Fruit fly (Drosophila melanogaster): ENCODE data around the gene Sas10.

The Sas10 gene

dm6 chrX:5349899-5350575, 32.8 kb downstream of the Sas10 start:
- TF ChIP-seq grn (GFP tag; optimal IDR thresholded peaks at IDR 0.05) (no peak), Max (GFP tag; optimal IDR thresholded peaks at IDR 0.05) (no peak), CG10565 (GFP tag; optimal IDR thresholded peaks at IDR 0.05) (no peak), CG10321 (GFP tag; IDR thresholded peaks at IDR 0.05) (no peak), p53 (GFP tag; optimal IDR thresholded peaks at IDR 0.05) (no peak), Dip3 (GFP tag; optimal IDR thresholded peaks at IDR 0.05) (no peak), Fer2 (tag; optimal IDR thresholded peaks at IDR 0.05) (no peak), HLH3B (GFP tag; IDR thresholded peaks at IDR 0.05) (peak; percentile 48; the same call in 1 of the 2 replicates), Oli (tag; optimal IDR thresholded peaks at IDR 0.05) (peak; percentile 21), Gug (GFP tag; IDR thresholded peaks at IDR 0.05) (peak; percentile 41; the same call in 1 of the 4 replicates), CG1603 (tag; optimal IDR thresholded peaks at IDR 0.05) (peak; percentile 53), sna (GFP tag; IDR thresholded peaks at IDR 0.05; ENCODE audit: partially characterized antibody) (no peak), row (GFP tag; IDR thresholded peaks at IDR 0.05) (peak; percentile 40), Camta (GFP tag; optimal IDR thresholded peaks at IDR 0.05) (no peak), tll (GFP tag; optimal IDR thresholded peaks at IDR 0.05) (no peak), CG31388 (GFP tag; optimal IDR thresholded peaks at IDR 0.05) (no peak), shn (GFP tag; optimal IDR thresholded peaks at IDR 0.05) (no peak), twi (tag; optimal IDR thresholded peaks at IDR 0.05) (no peak), CG17912 (GFP tag; optimal IDR thresholded peaks at IDR 0.05) (no peak), z (GFP tag; IDR thresholded peaks at IDR 0.05) (no peak), CG2129 (GFP tag; IDR thresholded peaks at IDR 0.05; ENCODE audit: partially characterized antibody) (no peak), CG34376 (GFP tag; optimal IDR thresholded peaks at IDR 0.05) (no peak), CG7271 (tag; optimal IDR thresholded peaks at IDR 0.05) (no peak), bcd (GFP tag; optimal IDR thresholded peaks at IDR 0.05) (no peak), so (GFP tag; IDR thresholded peaks at IDR 0.05) (no peak; the same call in 2 of the 3 replicates), chif (GFP tag; optimal IDR thresholded peaks at IDR 0.05) (no peak), Poxn (GFP tag; IDR thresholded peaks at IDR 0.05) (no peak), E2f2 (GFP tag; IDR thresholded peaks at IDR 0.05) (no peak), seq (GFP tag; IDR thresholded peaks at IDR 0.05) (no peak), Ravus (GFP tag; IDR thresholded peaks at IDR 0.05) (no peak), phol (tag; optimal IDR thresholded peaks at IDR 0.05) (peak; percentile 39), CG7556 (GFP tag; optimal IDR thresholded peaks at IDR 0.05) (no peak), vfl (GFP tag; optimal IDR thresholded peaks at IDR 0.05) (no peak), C15 (GFP tag; IDR thresholded peaks at IDR 0.05) (no peak), ap (GFP tag; IDR thresholded peaks at IDR 0.05) (no peak), mam (GFP tag; optimal IDR thresholded peaks at IDR 0.05) (no peak), ATbp (GFP tag; optimal IDR thresholded peaks at IDR 0.05) (peak; percentile 27), NFAT (GFP tag; IDR thresholded peaks at IDR 0.05) (no peak), Doc2 (GFP tag; IDR thresholded peaks at IDR 0.05) (no peak), CG12942 (GFP tag; optimal IDR thresholded peaks at IDR 0.05) (no peak), nom (GFP tag; optimal IDR thresholded peaks at IDR 0.05) (no peak), trem (tag; optimal IDR thresholded peaks at IDR 0.05) (no peak), CG12659 (GFP tag; optimal IDR thresholded peaks at IDR 0.05) (no peak), Trl (optimal IDR thresholded peaks at IDR 0.05) (no peak), Trl (GFP tag; optimal IDR thresholded peaks at IDR 0.05) (no peak), ab (GFP tag; optimal IDR thresholded peaks at IDR 0.05) (no peak), GATAe (GFP tag; conservative IDR thresholded peaks at IDR 0.05) (no peak), CG11247 (GFP tag; IDR thresholded peaks at IDR 0.05) (no peak), lilli (GFP tag; optimal IDR thresholded peaks at IDR 0.05) (no peak), crol (GFP tag; IDR thresholded peaks at IDR 0.05) (peak; percentile 50; the same call in 1 of the 2 replicates), CG8765 (GFP tag; IDR thresholded peaks at IDR 0.05) (no peak)

All from whole organism, embryonic.